Worm (Caenorhabditis elegans) whole organism, midembryonic: ENCODE data around the gene ZK218.3.

Experiments
- T22C8.4 ChIP-seq: fragments of 200-800 bp; sonication (Bioruptor generic); IDR thresholded peaks from 2 replicates; pipeline ENCODE4 v1.3.6; 2022; ENCODE audit warnings: missing genetic modification characterization, missing compliant biosample characterization
- cog-1 ChIP-seq: sonication (generic microtip); optimal IDR thresholded peaks from 2 replicates; lab custom pipeline; 2016; ENCODE audit warnings: missing genetic modification characterization, missing compliant biosample characterization
- flt-1 ChIP-seq: fragments of 200-800 bp; sonication (Bioruptor generic); IDR thresholded peaks from 2 replicates; pipeline ENCODE4 v1.3.6; 2022; ENCODE audit warnings: missing genetic modification characterization, missing compliant biosample characterization
- klf-2 ChIP-seq: fragments of 200-800 bp; sonication (Bioruptor generic); conservative IDR thresholded peaks from 2 replicates; pipeline ENCODE4 v1.3.6; 2022; ENCODE audit warnings: missing genetic modification reagents, missing genetic modification characterization, missing compliant biosample characterization
- med-1 ChIP-seq: sonication (generic microtip); optimal IDR thresholded peaks from 2 replicates; lab custom pipeline; 2017; ENCODE audit warnings: missing genetic modification characterization, mild to moderate bottlenecking, missing compliant biosample characterization, antibody characterized with exemption, missing genetic modification reagents; ENCODE audit not compliant: insufficient read depth
- ref-1 ChIP-seq: fragments of 200-800 bp; sonication (Bioruptor generic); conservative IDR thresholded peaks from 2 replicates; pipeline ENCODE4 v1.3.6; 2022; ENCODE audit warnings: missing genetic modification reagents, missing genetic modification characterization, missing compliant biosample characterization
- tab-1 ChIP-seq: fragments of 200-800 bp; sonication (Bioruptor generic); IDR thresholded peaks from 2 replicates; pipeline ENCODE4 v1.3.6; 2022; ENCODE audit warnings: missing genetic modification characterization, missing compliant biosample characterization
- ztf-23 ChIP-seq: fragments of 200-800 bp; sonication (Bioruptor generic); IDR thresholded peaks from 2 replicates; pipeline ENCODE4 v1.3.6; 2022; ENCODE audit warnings: missing genetic modification reagents, missing genetic modification characterization, missing compliant biosample characterization
- ztf-29 ChIP-seq: fragments of 200-800 bp; sonication (Bioruptor generic); IDR thresholded peaks from 2 replicates; pipeline ENCODE4 v1.3.6; 2022; ENCODE audit warnings: missing genetic modification reagents, missing genetic modification characterization, missing compliant biosample characterization

ZK218.3 gene

ce11 chrV:17079795-17080194 is 18.8 kb downstream of the ZK218.3 start, which contains the start of gene srw-20:
srw-20 (minus strand) TSS chrV:17079895.
- TF ChIP-seq flt-1 (GFP tag; lab: Robert Waterston, UW): no peak
- TF ChIP-seq ztf-29: no peak
- no peak for TF ChIP-seq cog-1 (tag; lab: Kevin White, UChicago)
- no peak for TF ChIP-seq ztf-23 (GFP tag; lab: Robert Waterston, UW)
- no peak for TF ChIP-seq tab-1 (GFP tag; lab: Robert Waterston, UW)
- no peak for TF ChIP-seq T22C8.4 (GFP tag; lab: Robert Waterston, UW)
- TF ChIP-seq klf-2 (GFP tag; lab: Robert Waterston, UW): no peak
- no peak for TF ChIP-seq ref-1
- no peak for TF ChIP-seq med-1 (GFP tag; lab: Kevin White, UChicago)

DNA sequence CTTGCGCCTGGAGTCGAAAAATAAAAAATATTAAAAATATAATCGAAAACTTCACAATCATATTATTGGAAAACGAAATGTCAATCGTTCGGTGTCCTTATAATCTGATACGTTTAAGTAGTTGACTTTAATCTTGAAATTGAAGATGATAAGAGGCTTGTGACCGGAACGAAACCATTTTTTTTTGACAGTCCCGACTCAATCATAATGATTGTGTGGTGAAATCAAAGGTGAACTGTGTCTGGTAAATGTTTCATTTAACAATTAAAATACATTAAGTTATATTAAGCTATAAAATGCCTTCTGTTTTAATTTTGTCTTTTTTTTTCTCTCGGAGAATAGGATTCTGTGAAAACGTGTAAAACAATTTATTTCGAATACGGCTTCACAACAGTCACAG is 20.7 kb downstream of the ZK218.3 start, which contains the start of gene T05E12.3:
T05E12.3 (minus strand) TSS at position 101 of the 400 bp plus-strand sequence.
- no peak for TF ChIP-seq cog-1 (tag; lab: Kevin White, UChicago)
- no peak for TF ChIP-seq T22C8.4 (GFP tag; lab: Robert Waterston, UW)
- no peak for TF ChIP-seq tab-1 (GFP tag; lab: Robert Waterston, UW)
- TF ChIP-seq klf-2 (GFP tag; lab: Robert Waterston, UW): no peak
- TF ChIP-seq ztf-29: no peak
- TF ChIP-seq ztf-23 (GFP tag; lab: Robert Waterston, UW): no peak
- no peak for TF ChIP-seq ref-1
- no peak for TF ChIP-seq med-1 (GFP tag; lab: Kevin White, UChicago)
- TF ChIP-seq flt-1 (GFP tag; lab: Robert Waterston, UW): no peak

DNA sequence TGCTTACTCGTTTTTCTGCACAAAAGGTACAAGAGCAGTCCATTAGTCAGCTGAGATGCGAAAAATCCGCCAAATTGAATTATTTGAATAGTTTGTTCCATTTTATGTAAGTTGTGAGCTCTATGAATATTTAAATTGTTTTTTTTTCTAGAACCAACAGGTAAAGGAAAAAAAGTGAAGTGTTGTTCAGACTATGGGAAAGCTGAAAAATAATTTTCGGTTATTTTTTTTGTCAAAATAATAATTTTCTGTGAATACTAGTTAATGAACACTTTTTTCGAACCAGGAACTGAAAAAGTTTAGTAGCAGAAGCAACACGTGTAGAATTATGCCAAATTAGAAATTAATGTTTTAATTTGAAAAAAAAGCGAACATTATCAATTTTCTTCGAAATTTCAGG is 22.7 kb downstream of the ZK218.3 start, which contains the start of gene str-125:
str-125 (minus strand) TSS at position 101 of the 400 bp plus-strand sequence.
- no peak for TF ChIP-seq klf-2 (GFP tag; lab: Robert Waterston, UW)

- TF ChIP-seq ref-1 (no peak), cog-1 (tag; lab: Kevin White, UChicago) (no peak), klf-2 (GFP tag; lab: Robert Waterston, UW) (no peak), T22C8.4 (GFP tag; lab: Robert Waterston, UW) (no peak), flt-1 (GFP tag; lab: Robert Waterston, UW) (no peak), ztf-29 (no peak), med-1 (GFP tag; lab: Kevin White, UChicago) (no peak), tab-1 (GFP tag; lab: Robert Waterston, UW) (no peak), ztf-23 (GFP tag; lab: Robert Waterston, UW) (no peak)
These were observed 27.0 kb downstream of the ZK218.3 start, which contains the start of gene srbc-14 for ce11 chrV:17071578-17071977. srbc-14 (minus strand) TSS chrV:17071678.

ce11 chrV:17068839-17069238 is 29.7 kb downstream of the ZK218.3 start, which contains the start of gene T05E12.8:
T05E12.8 (plus strand) TSS chrV:17069139.
- TF ChIP-seq ref-1 (no peak), cog-1 (tag; lab: Kevin White, UChicago) (no peak), klf-2 (GFP tag; lab: Robert Waterston, UW) (no peak), med-1 (GFP tag; lab: Kevin White, UChicago) (no peak), ztf-23 (GFP tag; lab: Robert Waterston, UW) (no peak), tab-1 (GFP tag; lab: Robert Waterston, UW) (no peak)

ce11 chrV:17066634-17067033 is 31.9 kb downstream of the ZK218.3 start:
- TF ChIP-seq klf-2 (GFP tag; lab: Robert Waterston, UW) (no peak), flt-1 (GFP tag; lab: Robert Waterston, UW) (no peak), tab-1 (GFP tag; lab: Robert Waterston, UW) (no peak), T22C8.4 (GFP tag; lab: Robert Waterston, UW) (no peak), cog-1 (tag; lab: Kevin White, UChicago) (no peak), ztf-23 (GFP tag; lab: Robert Waterston, UW) (no peak), ztf-29 (no peak), ref-1 (no peak), med-1 (GFP tag; lab: Kevin White, UChicago) (no peak)

ce11 chrV:17064676-17065075 is 33.9 kb downstream of the ZK218.3 start, which contains the start of gene srh-255:
srh-255 (plus strand) TSS chrV:17064976.
- TF ChIP-seq flt-1 (GFP tag; lab: Robert Waterston, UW): no peak
- TF ChIP-seq ref-1: no peak

DNA sequence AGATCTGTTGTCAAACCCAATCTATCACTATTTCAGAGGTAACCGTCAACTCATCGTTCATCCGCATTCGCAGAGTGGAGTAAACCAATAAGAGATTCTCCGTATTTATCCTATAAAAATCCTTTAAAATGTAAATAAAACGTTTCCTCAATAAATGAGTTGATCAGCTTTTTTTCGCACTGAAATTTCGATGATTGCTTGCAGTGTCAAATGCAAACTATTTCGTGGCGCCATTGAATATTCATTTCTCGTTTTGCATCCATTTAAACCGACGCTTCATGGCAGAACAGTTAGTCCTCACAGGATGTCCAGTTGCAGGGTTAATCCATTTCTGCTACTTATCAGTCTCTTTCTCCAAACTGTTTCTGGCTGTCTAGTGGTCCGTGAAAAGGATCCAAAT is 37.0 kb downstream of the ZK218.3 start, which contains the start of gene F28B1.9:
F28B1.9 (plus strand) TSS at position 301 of the 400 bp plus-strand sequence.
- TF ChIP-seq flt-1 (GFP tag; lab: Robert Waterston, UW) (no peak), ztf-29 (no peak), klf-2 (GFP tag; lab: Robert Waterston, UW) (no peak), cog-1 (tag; lab: Kevin White, UChicago) (no peak), T22C8.4 (GFP tag; lab: Robert Waterston, UW) (no peak), ztf-23 (GFP tag; lab: Robert Waterston, UW) (no peak)

ce11 chrV:17059987-17060386 is 38.6 kb downstream of the ZK218.3 start, which contains the start of gene sri-66:
sri-66 (plus strand) TSS chrV:17060287.
- TF ChIP-seq ztf-29 (no peak), T22C8.4 (GFP tag; lab: Robert Waterston, UW) (no peak), med-1 (GFP tag; lab: Kevin White, UChicago) (no peak), ztf-23 (GFP tag; lab: Robert Waterston, UW) (no peak), klf-2 (GFP tag; lab: Robert Waterston, UW) (no peak), flt-1 (GFP tag; lab: Robert Waterston, UW) (no peak), ref-1 (no peak), tab-1 (GFP tag; lab: Robert Waterston, UW) (no peak), cog-1 (tag; lab: Kevin White, UChicago) (no peak)
